Worm (Caenorhabditis elegans): ENCODE measurements around the gene btb-22.

DNA sequence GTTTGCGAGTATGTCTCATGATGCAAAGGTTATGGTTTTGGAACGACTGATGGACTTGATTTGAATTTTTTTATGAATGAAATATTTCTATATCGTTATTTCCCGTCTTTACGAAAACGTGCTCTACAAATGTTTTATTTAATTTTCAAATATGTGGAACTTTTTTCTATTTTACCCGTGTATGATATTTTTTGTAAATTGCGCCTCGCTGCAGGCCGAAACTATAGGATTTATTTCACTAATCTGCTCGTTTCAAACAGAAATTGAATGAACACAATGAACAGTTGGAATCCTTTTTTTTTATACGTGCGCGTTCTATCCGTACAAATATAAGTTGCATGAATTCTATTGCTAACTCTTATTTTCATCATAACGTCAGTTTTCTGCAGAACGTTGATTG, 1.6 kb upstream of the btb-22 start, which contains the start of gene btb-18:
- TF ChIP-seq ama-1 (optimal IDR thresholded peaks at IDR 0.05) (no peak), tra-4 (tag; optimal IDR thresholded peaks at IDR 0.05) (no peak), sea-1 (GFP tag; conservative IDR thresholded peaks at IDR 0.05) (no peak), tbx-11 (GFP tag; IDR thresholded peaks at IDR 0.05) (no peak), hmbx-1 (tag; optimal IDR thresholded peaks at IDR 0.05) (no peak), scrt-1 (GFP tag; IDR thresholded peaks at IDR 0.05) (no peak), hnd-1 (tag; optimal IDR thresholded peaks at IDR 0.05) (no peak), pes-1 (GFP tag; IDR thresholded peaks at IDR 0.05) (no peak), flt-1 (GFP tag; IDR thresholded peaks at IDR 0.05) (no peak), ceh-36 (tag; optimal IDR thresholded peaks at IDR 0.05) (no peak)

Measured in whole organism, early embryonic.